Worm (Caenorhabditis elegans) whole organism, L1 larva: Measurements from ENCODE around the gene jhdm-1.

Source experiments
- C04F5.9 ChIP-seq: sonication (generic microtip); optimal IDR thresholded peaks from 2 replicates; lab custom pipeline; 2016; ENCODE audit warnings: missing genetic modification characterization, missing compliant biosample characterization
- C16A3.4 ChIP-seq: fragments of 150-350 bp; optimal IDR thresholded peaks from 2 replicates; lab custom pipeline; 2014; ENCODE audit warnings: missing biosample characterization, missing genetic modification characterization
- aha-1 ChIP-seq: fragments of 150-350 bp; optimal IDR thresholded peaks from 2 replicates; lab custom pipeline; 2014; ENCODE audit warnings: missing biosample characterization, missing genetic modification characterization
- ceh-63 ChIP-seq: fragments of 200-800 bp; sonication (Bioruptor generic); optimal IDR thresholded peaks from 2 replicates; lab custom pipeline; 2018; ENCODE audit warnings: mild to moderate bottlenecking, missing genetic modification characterization, missing compliant biosample characterization
- ceh-90 ChIP-seq: sonication (generic microtip); optimal IDR thresholded peaks from 2 replicates; lab custom pipeline; 2016; ENCODE audit warnings: missing genetic modification characterization, missing compliant biosample characterization
- dsc-1 ChIP-seq: sonication (generic microtip); optimal IDR thresholded peaks from 2 replicates; lab custom pipeline; 2016; ENCODE audit warnings: mild to moderate bottlenecking, missing genetic modification characterization, missing compliant biosample characterization
- efl-3 ChIP-seq: fragments of 200-800 bp; sonication (Bioruptor generic); optimal IDR thresholded peaks from 2 replicates; lab custom pipeline; 2018; ENCODE audit warnings: mild to moderate bottlenecking, missing genetic modification characterization, missing compliant biosample characterization
- egl-13 ChIP-seq: sonication (generic microtip); optimal IDR thresholded peaks from 2 replicates; lab custom pipeline; 2016; ENCODE audit warnings: missing genotype, missing genetic modification reagents, missing genetic modification characterization, missing compliant biosample characterization
- elt-2 ChIP-seq: sonication (generic microtip); optimal IDR thresholded peaks from 2 replicates; lab custom pipeline; 2016; ENCODE audit warnings: missing genetic modification characterization, mild to moderate bottlenecking, inconsistent platforms, missing compliant biosample characterization, missing genetic modification reagents
- fkh-4 ChIP-seq: sonication (generic microtip); optimal IDR thresholded peaks from 2 replicates; lab custom pipeline; 2016; ENCODE audit warnings: missing compliant biosample characterization, missing genetic modification characterization, borderline replicate concordance
- fkh-8 ChIP-seq: sonication (generic microtip); optimal IDR thresholded peaks from 2 replicates; lab custom pipeline; 2016; ENCODE audit warnings: mild to moderate bottlenecking, missing genetic modification characterization, missing compliant biosample characterization
- hlh-4 ChIP-seq: sonication (generic microtip); optimal IDR thresholded peaks from 2 replicates; lab custom pipeline; 2016; ENCODE audit warnings: mild to moderate bottlenecking, missing genetic modification characterization, missing compliant biosample characterization
- isw-1 ChIP-seq: fragments of 200-800 bp; sonication (Bioruptor generic); IDR thresholded peaks from 2 replicates; pipeline ENCODE4 v1.3.6; 2022; ENCODE audit warnings: missing genetic modification characterization, missing compliant biosample characterization
- jun-1 ChIP-seq: fragments of 150-350 bp; optimal IDR thresholded peaks from 2 replicates; lab custom pipeline; 2014; ENCODE audit warnings: missing biosample characterization, missing genetic modification reagents, missing genetic modification characterization
- lin-13 ChIP-seq: fragments of 150-350 bp; optimal IDR thresholded peaks from 2 replicates; lab custom pipeline; 2014; ENCODE audit warnings: missing biosample characterization, missing genetic modification reagents, missing genetic modification characterization
- lir-3 ChIP-seq: sonication (generic microtip); optimal IDR thresholded peaks from 2 replicates; lab custom pipeline; 2016; ENCODE audit warnings: mild to moderate bottlenecking, missing genetic modification characterization, moderate library complexity, missing compliant biosample characterization; ENCODE audit not compliant: poor library complexity
- mdl-1 ChIP-seq, 2 experiments: fragments of 150-350 bp; optimal IDR thresholded peaks; 2 replicates each; lab custom pipeline; 2014 to 2017; ENCODE audit warnings: missing biosample characterization in 2 of 2, missing genetic modification characterization in 2 of 2, inconsistent platforms in 1 of 2
- mef-2 ChIP-seq: fragments of 150-350 bp; optimal IDR thresholded peaks from 2 replicates; lab custom pipeline; 2014; ENCODE audit warnings: missing biosample characterization, missing genetic modification characterization
- mep-1 ChIP-seq: fragments of 150-350 bp; optimal IDR thresholded peaks from 2 replicates; lab custom pipeline; 2014; ENCODE audit warnings: missing biosample characterization, missing genetic modification characterization
- nhr-19 ChIP-seq: fragments of 200-800 bp; sonication (Bioruptor generic); conservative IDR thresholded peaks from 2 replicates; pipeline ENCODE4 v1.3.6; 2022; ENCODE audit warnings: missing genetic modification characterization, missing compliant biosample characterization
- nhr-237 ChIP-seq: fragments of 150-350 bp; optimal IDR thresholded peaks from 2 replicates; lab custom pipeline; 2014; ENCODE audit warnings: missing biosample characterization, missing genetic modification characterization
- nhr-47 ChIP-seq: sonication (generic microtip); optimal IDR thresholded peaks from 2 replicates; lab custom pipeline; 2016; ENCODE audit warnings: mild to moderate bottlenecking, missing genetic modification characterization, moderate library complexity, missing compliant biosample characterization
- nhr-71 ChIP-seq: sonication (generic microtip); optimal IDR thresholded peaks from 2 replicates; lab custom pipeline; 2016; ENCODE audit warnings: mild to moderate bottlenecking, missing genetic modification characterization, moderate library complexity, missing compliant biosample characterization
- nhr-76 ChIP-seq: sonication (generic microtip); optimal IDR thresholded peaks from 2 replicates; lab custom pipeline; 2017; ENCODE audit warnings: missing biosample characterization, missing genetic modification characterization
- nhr-84 ChIP-seq: sonication (generic microtip); optimal IDR thresholded peaks from 2 replicates; lab custom pipeline; 2017; ENCODE audit warnings: missing biosample characterization, missing genetic modification characterization
- pag-3 ChIP-seq: sonication (generic microtip); optimal IDR thresholded peaks from 2 replicates; lab custom pipeline; 2017; ENCODE audit warnings: missing genetic modification characterization, mild to moderate bottlenecking, missing compliant biosample characterization, antibody characterized with exemption, borderline replicate concordance; ENCODE audit not compliant: insufficient read depth
- pqm-1 ChIP-seq: sonication (generic microtip); optimal IDR thresholded peaks from 3 replicates; lab custom pipeline; 2017; ENCODE audit warnings: missing biosample characterization, missing genetic modification characterization
- skn-1 ChIP-seq: fragments of 150-350 bp; optimal IDR thresholded peaks from 2 replicates; lab custom pipeline; 2014; ENCODE audit warnings: missing biosample characterization, missing genetic modification characterization
- sptf-1 ChIP-seq: fragments of 150-350 bp; optimal IDR thresholded peaks from 2 replicates; lab custom pipeline; 2014; ENCODE audit warnings: missing biosample characterization, missing genetic modification characterization
- tlp-1 ChIP-seq: fragments of 150-350 bp; optimal IDR thresholded peaks from 2 replicates; lab custom pipeline; 2014; ENCODE audit warnings: missing biosample characterization, missing genetic modification characterization
- unc-130 ChIP-seq: fragments of 150-350 bp; optimal IDR thresholded peaks from 2 replicates; lab custom pipeline; 2017; ENCODE audit warnings: missing biosample characterization, missing genetic modification characterization, inconsistent platforms
- vab-15 ChIP-seq: sonication (generic microtip); optimal IDR thresholded peaks from 2 replicates; lab custom pipeline; 2017; ENCODE audit warnings: missing genotype, mild to moderate bottlenecking, missing genetic modification characterization, missing compliant biosample characterization
- zag-1 ChIP-seq: fragments of 150-350 bp; optimal IDR thresholded peaks from 2 replicates; lab custom pipeline; 2014; ENCODE audit warnings: missing biosample characterization, missing genetic modification characterization
- zip-4 ChIP-seq: fragments of 200-800 bp; sonication (Bioruptor generic); optimal IDR thresholded peaks from 2 replicates; lab custom pipeline; 2018; ENCODE audit warnings: mild to moderate bottlenecking, missing genetic modification characterization, moderate library complexity, missing compliant biosample characterization
- ztf-11 ChIP-seq, 2 experiments: sonication (generic microtip); optimal IDR thresholded peaks; 2 replicates each; lab custom pipeline; 2016 to 2017; ENCODE audit warnings: missing genetic modification characterization in 2 of 2, missing biosample characterization in 1 of 2, missing compliant biosample characterization in 1 of 2

jhdm-1 gene

ce11 chrIII:6467005-6467404 is 12.7 kb downstream of the jhdm-1 start, which contains the start of gene T26A5.2:
T26A5.2 (plus strand) TSS chrIII:6467305.
- TF ChIP-seq efl-3 (GFP tag; lab: Kevin White, UChicago), result no peak

ce11 chrIII:6471451-6471850 is 17.2 kb downstream of the jhdm-1 start, which contains the start of gene wht-6:
wht-6 (plus strand) TSS chrIII:6471751.
- no peak for TF ChIP-seq nhr-76 (tag; lab: Kevin White, UChicago)
- no peak for TF ChIP-seq aha-1
- no peak for TF ChIP-seq pqm-1 (tag; lab: Kevin White, UChicago)
- TF ChIP-seq jun-1 (tag; lab: Kevin White, UChicago), result no peak
- no peak for TF ChIP-seq skn-1
- TF ChIP-seq nhr-47, result no peak
- TF ChIP-seq unc-130 (tag; lab: Kevin White, UChicago), result no peak
- TF ChIP-seq C16A3.4 (tag; lab: Kevin White, UChicago), result no peak
- TF ChIP-seq nhr-84 (tag; lab: Kevin White, UChicago), result no peak
- no peak for TF ChIP-seq C04F5.9 (tag; lab: Kevin White, UChicago)
- TF ChIP-seq dsc-1 (tag; lab: Kevin White, UChicago), result no peak
- TF ChIP-seq mdl-1 (tag; optimal IDR thresholded peaks at IDR 0.05; lab: Kevin White, UChicago), result no peak
- no peak for TF ChIP-seq vab-15 (tag; lab: Kevin White, UChicago)
- TF ChIP-seq mef-2 (tag; lab: Kevin White, UChicago), result no peak
- no peak for TF ChIP-seq sptf-1 (tag; lab: Kevin White, UChicago)
- TF ChIP-seq fkh-8 (tag; lab: Kevin White, UChicago), result no peak
- no peak for TF ChIP-seq ztf-11 (tag; optimal IDR thresholded peaks at IDR 0.05; lab: Kevin White, UChicago)
- no peak for TF ChIP-seq nhr-237 (tag; lab: Kevin White, UChicago)

- TF ChIP-seq nhr-71 (tag; lab: Kevin White, UChicago) (no peak), zip-4 (GFP tag; lab: Kevin White, UChicago) (no peak), ceh-63 (no peak), egl-13 (no peak), ztf-11 (tag; optimal IDR thresholded peaks at IDR 0.05; lab: Kevin White, UChicago) (no peak), nhr-84 (tag; lab: Kevin White, UChicago) (no peak), mep-1 (tag; lab: Kevin White, UChicago) (no peak), tlp-1 (no peak)
Observed at ce11 chrIII:6476380-6476779, 22.1 kb downstream of the jhdm-1 start.

- TF ChIP-seq zag-1 (tag; lab: Kevin White, UChicago) (no peak), skn-1 (no peak), C16A3.4 (tag; lab: Kevin White, UChicago) (no peak), nhr-84 (tag; lab: Kevin White, UChicago) (no peak), lir-3 (tag; lab: Kevin White, UChicago) (no peak), mdl-1 (tag; optimal IDR thresholded peaks at IDR 0.05; lab: Kevin White, UChicago) (no peak), hlh-4 (tag; lab: Kevin White, UChicago) (no peak), lin-13 (no peak), nhr-19 (no peak), elt-2 (tag; lab: Kevin White, UChicago) (no peak), isw-1 (GFP tag; lab: Robert Waterston, UW) (no peak), pag-3 (tag; lab: Kevin White, UChicago) (no peak), fkh-8 (tag; lab: Kevin White, UChicago) (no peak), ceh-90 (no peak), nhr-76 (tag; lab: Kevin White, UChicago) (no peak), fkh-4 (tag; lab: Kevin White, UChicago) (no peak)
Observed at ce11 chrIII:6478256-6479004, 24.1 kb downstream of the jhdm-1 start, which contains the start of gene zip-8. zip-8 (plus strand) TSS chrIII:6478955.
